Fruit fly (Drosophila melanogaster): Measurements from ENCODE around the gene repo.

The repo gene

dm6 chr3R:18242089-18242955 is 6.3 kb downstream of the repo start, which contains the start of the genes CG7156 and 14-3-3epsilon (continued):
- TF ChIP-seq chn (GFP tag; optimal IDR thresholded peaks at IDR 0.05), result peak; percentile 5
- no peak for TF ChIP-seq hth (optimal IDR thresholded peaks at IDR 0.05)
- TF ChIP-seq Dp (GFP tag; optimal IDR thresholded peaks at IDR 0.05), result peak; percentile 65
- TF ChIP-seq CG17328 (GFP tag; IDR thresholded peaks at IDR 0.05), result peak; percentile 69
- TF ChIP-seq CG16813 (GFP tag; IDR thresholded peaks at IDR 0.05; ENCODE audit: partially characterized antibody), result peak; percentile 70
- no peak for TF ChIP-seq CG11723 (GFP tag; optimal IDR thresholded peaks at IDR 0.05)
- TF ChIP-seq CG1602 (GFP tag; optimal IDR thresholded peaks at IDR 0.05), result peak; percentile 30
- peak; percentile 37 for TF ChIP-seq CG12219 (GFP tag; optimal IDR thresholded peaks at IDR 0.05)
- TF ChIP-seq CG9609 (GFP tag; optimal IDR thresholded peaks at IDR 0.05), result no peak
- TF ChIP-seq lola (GFP tag; optimal IDR thresholded peaks at IDR 0.05), result peak in 1 of 3 experiments; percentile 57
- TF ChIP-seq Lhr (GFP tag; optimal IDR thresholded peaks at IDR 0.05), result peak; percentile 92
- no peak for TF ChIP-seq crc (GFP tag; optimal IDR thresholded peaks at IDR 0.05)
- no peak for TF ChIP-seq ERR (GFP tag; optimal IDR thresholded peaks at IDR 0.05)
- peak; percentile 41 for TF ChIP-seq CG17359 (tag; optimal IDR thresholded peaks at IDR 0.05)
- TF ChIP-seq ab (GFP tag; optimal IDR thresholded peaks at IDR 0.05), result no peak
- TF ChIP-seq Tbp (GFP tag; optimal IDR thresholded peaks at IDR 0.05), result no peak
- no peak for TF ChIP-seq CG12769 (tag; optimal IDR thresholded peaks at IDR 0.05)
- no peak for TF ChIP-seq zf30C (GFP tag; optimal IDR thresholded peaks at IDR 0.05)
- no peak for TF ChIP-seq CG13894 (tag; optimal IDR thresholded peaks at IDR 0.05)
- peak in 1 of 2 experiments; percentile 65 for TF ChIP-seq bsh (GFP tag; optimal IDR thresholded peaks at IDR 0.05)
- TF ChIP-seq Atf3 (GFP tag; optimal IDR thresholded peaks at IDR 0.05), result no peak
- TF ChIP-seq Usf (GFP tag; optimal IDR thresholded peaks at IDR 0.05), result no peak
- no peak for TF ChIP-seq TFAM (GFP tag; optimal IDR thresholded peaks at IDR 0.05)
- no peak for TF ChIP-seq Six4 (GFP tag; optimal IDR thresholded peaks at IDR 0.05)
- TF ChIP-seq CG7556 (GFP tag; optimal IDR thresholded peaks at IDR 0.05), result peak; percentile 43
- TF ChIP-seq CG6254 (GFP tag; optimal IDR thresholded peaks at IDR 0.05), result no peak
- peak; percentile 30 for TF ChIP-seq CG10654 (GFP tag; optimal IDR thresholded peaks at IDR 0.05)
- peak; percentile 1 to 80 for TF ChIP-seq tll (GFP tag; optimal IDR thresholded peaks at IDR 0.05)
- peak; percentile 11 for TF ChIP-seq CG10462 (GFP tag; optimal IDR thresholded peaks at IDR 0.05)
- no peak for TF ChIP-seq Ravus (GFP tag; IDR thresholded peaks at IDR 0.05)
- no peak for TF ChIP-seq CG1647 (GFP tag; optimal IDR thresholded peaks at IDR 0.05)
- peak; percentile 63 for TF ChIP-seq CG32767 (GFP tag; IDR thresholded peaks at IDR 0.05)
- TF ChIP-seq CG11504 (tag; optimal IDR thresholded peaks at IDR 0.05), result peak; percentile 88
- TF ChIP-seq CG11456 (GFP tag; IDR thresholded peaks at IDR 0.05), result no peak; the same call in 2 of the 3 replicates
- peak; percentile 15 for TF ChIP-seq CG1233 (GFP tag; optimal IDR thresholded peaks at IDR 0.05)
- TF ChIP-seq esg (GFP tag; conservative IDR thresholded peaks at IDR 0.05), result no peak
- TF ChIP-seq Awh (GFP tag; IDR thresholded peaks at IDR 0.05), result no peak
- TF ChIP-seq unpg (GFP tag; optimal IDR thresholded peaks at IDR 0.05), result peak; percentile 73
- no peak for TF ChIP-seq CG15073 (GFP tag; optimal IDR thresholded peaks at IDR 0.05)
- TF ChIP-seq sd (tag; optimal IDR thresholded peaks at IDR 0.05), result no peak
- TF ChIP-seq Ets97D (GFP tag; optimal IDR thresholded peaks at IDR 0.05), result peak; percentile 81
- peak; percentile 9 for TF ChIP-seq CG4282 (GFP tag; optimal IDR thresholded peaks at IDR 0.05)
- TF ChIP-seq sens-2 (GFP tag; IDR thresholded peaks at IDR 0.05), result no peak
- peak; percentile 91 for TF ChIP-seq CG8478 (optimal IDR thresholded peaks at IDR 0.05)
- peak; percentile 22; the same call in 1 of the 3 replicates for TF ChIP-seq CG14860 (GFP tag; IDR thresholded peaks at IDR 0.05; ENCODE audit: partially characterized antibody)
- peak; percentile 17 for TF ChIP-seq CG7987 (GFP tag; optimal IDR thresholded peaks at IDR 0.05)
- TF ChIP-seq B-H1 (GFP tag; IDR thresholded peaks at IDR 0.05), result no peak; the same call in 2 of the 3 replicates
- TF ChIP-seq Optix (GFP tag; IDR thresholded peaks at IDR 0.05), result no peak
- peak; percentile 7 for TF ChIP-seq nerfin-1 (tag; optimal IDR thresholded peaks at IDR 0.05)
